Worm (Caenorhabditis elegans) whole organism, late embryonic: ENCODE results near the gene kin-26.
A peak's percentile ranks its signal among the peaks of the same experiment; 100 is the strongest.

ENCODE experiments used
- C08G9.2 ChIP-seq: sonication (generic microtip); optimal IDR thresholded peaks from 2 replicates; lab custom pipeline; 2016; ENCODE audit warnings: mild to moderate bottlenecking, missing genetic modification characterization, moderate library complexity, missing compliant biosample characterization
- C38D4.7 ChIP-seq: fragments of 200-800 bp; sonication (Bioruptor generic); optimal IDR thresholded peaks from 2 replicates; lab custom pipeline; 2018; ENCODE audit warnings: mild to moderate bottlenecking, missing genetic modification characterization, moderate library complexity, missing compliant biosample characterization
- ahr-1 ChIP-seq: sonication (generic microtip); optimal IDR thresholded peaks from 2 replicates; lab custom pipeline; 2016; ENCODE audit warnings: missing genetic modification characterization, missing compliant biosample characterization
- ceh-14 ChIP-seq: sonication (generic microtip); optimal IDR thresholded peaks from 2 replicates; lab custom pipeline; 2016; ENCODE audit warnings: missing genotype, missing genetic modification characterization, missing compliant biosample characterization
- ceh-2 ChIP-seq: sonication (generic microtip); optimal IDR thresholded peaks from 2 replicates; lab custom pipeline; 2016; ENCODE audit warnings: missing genotype, missing genetic modification characterization, missing compliant biosample characterization
- ceh-24 ChIP-seq: sonication (generic microtip); optimal IDR thresholded peaks from 2 replicates; lab custom pipeline; 2016; ENCODE audit warnings: mild to moderate bottlenecking, missing genetic modification characterization, missing compliant biosample characterization
- ceh-31 ChIP-seq: sonication (generic microtip); optimal IDR thresholded peaks from 2 replicates; lab custom pipeline; 2016; ENCODE audit warnings: missing genetic modification characterization, missing compliant biosample characterization
- dmd-4 ChIP-seq: sonication (generic microtip); optimal IDR thresholded peaks from 2 replicates; lab custom pipeline; 2016; ENCODE audit warnings: borderline replicate concordance, missing genetic modification characterization, missing compliant biosample characterization
- dve-1 ChIP-seq: sonication (generic microtip); optimal IDR thresholded peaks from 2 replicates; lab custom pipeline; 2017; ENCODE audit warnings: antibody characterized with exemption, mild to moderate bottlenecking, missing genetic modification characterization, missing compliant biosample characterization
- elt-2 ChIP-seq: sonication (generic microtip); optimal IDR thresholded peaks from 2 replicates; lab custom pipeline; 2016; ENCODE audit warnings: missing genetic modification reagents, missing genetic modification characterization, missing compliant biosample characterization
- elt-4 ChIP-seq: sonication (generic microtip); optimal IDR thresholded peaks from 2 replicates; lab custom pipeline; 2016; ENCODE audit warnings: missing genetic modification characterization, missing compliant biosample characterization
- eyg-1 ChIP-seq: sonication (generic microtip); optimal IDR thresholded peaks from 2 replicates; lab custom pipeline; 2016; ENCODE audit warnings: missing genotype, missing genetic modification characterization, missing compliant biosample characterization
- fkh-6 ChIP-seq: sonication (generic microtip); optimal IDR thresholded peaks from 2 replicates; lab custom pipeline; 2016; ENCODE audit warnings: missing genetic modification characterization, missing compliant biosample characterization
- hlh-15 ChIP-seq: sonication (generic microtip); optimal IDR thresholded peaks from 2 replicates; lab custom pipeline; 2016; ENCODE audit warnings: missing genetic modification characterization, missing compliant biosample characterization
- hlh-30 ChIP-seq: sonication (generic microtip); optimal IDR thresholded peaks from 2 replicates; lab custom pipeline; 2017; ENCODE audit warnings: antibody characterized with exemption, missing genetic modification characterization, missing compliant biosample characterization; ENCODE audit not compliant: insufficient read depth
- hlh-8 ChIP-seq: sonication (generic microtip); optimal IDR thresholded peaks from 2 replicates; lab custom pipeline; 2016; ENCODE audit warnings: missing genotype, missing genetic modification characterization, missing compliant biosample characterization
- lin-11 ChIP-seq: fragments of 200-800 bp; sonication (Bioruptor generic); optimal IDR thresholded peaks from 2 replicates; lab custom pipeline; 2018; ENCODE audit warnings: mild to moderate bottlenecking, missing genetic modification characterization, missing compliant biosample characterization
- madf-2 ChIP-seq: sonication (generic microtip); optimal IDR thresholded peaks from 2 replicates; lab custom pipeline; 2017; ENCODE audit warnings: missing genetic modification characterization, missing compliant biosample characterization
- mec-3 ChIP-seq: sonication (generic microtip); optimal IDR thresholded peaks from 2 replicates; lab custom pipeline; 2016; ENCODE audit warnings: borderline replicate concordance, missing genetic modification characterization, missing compliant biosample characterization
- nfya-1 ChIP-seq: sonication (generic microtip); optimal IDR thresholded peaks from 2 replicates; lab custom pipeline; 2017; ENCODE audit warnings: missing genetic modification characterization, mild to moderate bottlenecking, missing compliant biosample characterization, antibody characterized with exemption, moderate library complexity
- nhr-11 ChIP-seq: fragments of 150-350 bp; optimal IDR thresholded peaks from 2 replicates; lab custom pipeline; 2014; ENCODE audit warnings: missing biosample characterization, missing genetic modification characterization
- nhr-232 ChIP-seq: sonication (generic microtip); optimal IDR thresholded peaks from 2 replicates; lab custom pipeline; 2016; ENCODE audit warnings: missing genetic modification characterization, missing compliant biosample characterization
- npax-4 ChIP-seq: sonication (generic microtip); optimal IDR thresholded peaks from 2 replicates; lab custom pipeline; 2016; ENCODE audit warnings: missing genetic modification characterization, missing compliant biosample characterization
- pag-3 ChIP-seq: sonication (generic microtip); optimal IDR thresholded peaks from 2 replicates; lab custom pipeline; 2016; ENCODE audit warnings: missing compliant biosample characterization, missing genetic modification characterization, borderline replicate concordance
- pat-9 ChIP-seq: fragments of 200-800 bp; sonication (Bioruptor generic); optimal IDR thresholded peaks from 2 replicates; lab custom pipeline; 2018; ENCODE audit warnings: mild to moderate bottlenecking, missing genetic modification characterization, moderate library complexity, missing compliant biosample characterization
- pqm-1 ChIP-seq: sonication (generic microtip); optimal IDR thresholded peaks from 2 replicates; lab custom pipeline; 2016; ENCODE audit warnings: missing genetic modification characterization, missing compliant biosample characterization
- pros-1 ChIP-seq: fragments of 150-350 bp; optimal IDR thresholded peaks from 2 replicates; lab custom pipeline; 2014; ENCODE audit warnings: missing biosample characterization, missing genetic modification reagents, missing genetic modification characterization
- rnt-1 ChIP-seq: sonication (generic microtip); optimal IDR thresholded peaks from 2 replicates; lab custom pipeline; 2016; ENCODE audit warnings: missing genetic modification characterization, missing compliant biosample characterization
- unc-42 ChIP-seq: sonication (generic microtip); optimal IDR thresholded peaks from 2 replicates; lab custom pipeline; 2016; ENCODE audit warnings: missing genotype, missing genetic modification characterization, missing compliant biosample characterization
- unc-86 ChIP-seq: sonication (generic microtip); optimal IDR thresholded peaks from 2 replicates; lab custom pipeline; 2016; ENCODE audit warnings: missing genetic modification characterization, missing compliant biosample characterization
- zip-5 ChIP-seq: sonication (generic microtip); optimal IDR thresholded peaks from 2 replicates; lab custom pipeline; 2016; ENCODE audit warnings: missing genetic modification characterization, missing compliant biosample characterization

kin-26 gene

ce11 chrIV:7844333-7844973, 33.2 kb downstream of the kin-26 start:
- TF ChIP-seq hlh-30 (tag; lab: Kevin White, UChicago) (peak; percentile 17), nhr-11 (tag; lab: Kevin White, UChicago) (no peak), eyg-1 (tag; lab: Kevin White, UChicago) (no peak), madf-2 (tag; lab: Kevin White, UChicago) (no peak), elt-2 (peak; percentile 8)

- TF ChIP-seq ahr-1 (tag; lab: Kevin White, UChicago): no peak
- TF ChIP-seq zip-5 (tag; lab: Kevin White, UChicago): no peak
- no peak for TF ChIP-seq ceh-24 (tag; lab: Kevin White, UChicago)
- TF ChIP-seq nfya-1 (tag; lab: Kevin White, UChicago): no peak
- TF ChIP-seq elt-2: peak; percentile 42
- TF ChIP-seq, all 69 proteins: peak for 1
These were observed 36.5 kb downstream of the kin-26 start for ce11 chrIV:7841218-7841617.

- TF ChIP-seq unc-42 (no peak), hlh-8 (tag; lab: Kevin White, UChicago) (no peak), C38D4.7 (GFP tag; lab: Kevin White, UChicago) (no peak), npax-4 (tag; lab: Kevin White, UChicago) (no peak), pqm-1 (tag; lab: Kevin White, UChicago) (no peak), ceh-14 (tag; lab: Kevin White, UChicago) (peak; percentile 65), ceh-31 (tag; lab: Kevin White, UChicago) (peak; percentile 33), pat-9 (tag; lab: Kevin White, UChicago) (no peak)
- TF ChIP-seq, all 69 proteins: peak for 2
These were observed 37.8 kb downstream of the kin-26 start for ce11 chrIV:7839923-7840322.

- no peak for TF ChIP-seq mec-3
- TF ChIP-seq dmd-4 (tag; lab: Kevin White, UChicago): no peak
- TF ChIP-seq unc-42: no peak
- no peak for TF ChIP-seq pag-3 (tag; lab: Kevin White, UChicago)
- no peak for TF ChIP-seq fkh-6 (tag; lab: Kevin White, UChicago)
- TF ChIP-seq nhr-11 (tag; lab: Kevin White, UChicago): no peak
- no peak for TF ChIP-seq ceh-2 (tag; lab: Kevin White, UChicago)
- TF ChIP-seq ceh-14 (tag; lab: Kevin White, UChicago): no peak
- TF ChIP-seq C08G9.2 (tag; lab: Kevin White, UChicago): no peak
- TF ChIP-seq, all 69 proteins: peak for 0
These were observed 39.3 kb downstream of the kin-26 start, which contains the start of gene C06A6.7 for ce11 chrIV:7838426-7838825. Gene C06A6.7 (minus strand): TSS chrIV:7838526.

- TF ChIP-seq ceh-2 (tag; lab: Kevin White, UChicago) (no peak), hlh-30 (tag; lab: Kevin White, UChicago) (no peak), rnt-1 (tag; lab: Kevin White, UChicago) (no peak), mec-3 (no peak), ceh-14 (tag; lab: Kevin White, UChicago) (no peak), hlh-8 (tag; lab: Kevin White, UChicago) (no peak), unc-86 (tag; lab: Kevin White, UChicago) (no peak), nfya-1 (tag; lab: Kevin White, UChicago) (no peak), pros-1 (tag; lab: Kevin White, UChicago) (no peak), dve-1 (tag; lab: Kevin White, UChicago) (no peak), eyg-1 (tag; lab: Kevin White, UChicago) (no peak), elt-4 (tag; lab: Kevin White, UChicago) (no peak), C38D4.7 (GFP tag; lab: Kevin White, UChicago) (no peak), nhr-232 (no peak), zip-5 (tag; lab: Kevin White, UChicago) (no peak), hlh-15 (tag; lab: Kevin White, UChicago) (no peak), lin-11 (tag; lab: Kevin White, UChicago) (no peak)
These were observed 41.2 kb downstream of the kin-26 start for ce11 chrIV:7836491-7836890.
